Worm (Caenorhabditis elegans) whole organism, young adult: Measurements from ENCODE around the gene hpo-31.

ENCODE experiments used
- C06A6.2 ChIP-seq: fragments of 200-800 bp; sonication (Bioruptor generic); conservative IDR thresholded peaks from 2 replicates; pipeline ENCODE4 v1.3.6; 2022; ENCODE audit warnings: missing genetic modification characterization, missing compliant biosample characterization
- C17E4.6 ChIP-seq: fragments of 200-800 bp; sonication (Bioruptor generic); IDR thresholded peaks from 2 replicates; pipeline ENCODE4 v1.3.6; 2022; ENCODE audit warnings: missing genetic modification reagents, missing genetic modification characterization, missing compliant biosample characterization
- F23B12.7 ChIP-seq: sonication (generic microtip); optimal IDR thresholded peaks from 2 replicates; lab custom pipeline; 2017; ENCODE audit warnings: missing genetic modification characterization, mild to moderate bottlenecking, missing compliant biosample characterization, antibody characterized with exemption, moderate library complexity; ENCODE audit not compliant: insufficient read depth
- F55B11.4 ChIP-seq: sonication (generic microtip); optimal IDR thresholded peaks from 2 replicates; lab custom pipeline; 2016; ENCODE audit warnings: missing compliant biosample characterization, missing genetic modification characterization, borderline replicate concordance; ENCODE audit not compliant: insufficient read depth
- F57A8.1 ChIP-seq: fragments of 200-800 bp; sonication (Bioruptor generic); optimal IDR thresholded peaks from 2 replicates; lab custom pipeline; 2018; ENCODE audit warnings: mild to moderate bottlenecking, missing genetic modification characterization, moderate library complexity, missing compliant biosample characterization
- K11D2.4 ChIP-seq: fragments of 200-800 bp; sonication (Bioruptor generic); IDR thresholded peaks from 2 replicates; pipeline ENCODE4 v1.3.6; 2022; ENCODE audit warnings: missing genetic modification reagents, missing genetic modification characterization, missing compliant biosample characterization
- K12H6.12 ChIP-seq: fragments of 200-800 bp; sonication (Bioruptor generic); optimal IDR thresholded peaks from 2 replicates; lab custom pipeline; 2018; ENCODE audit warnings: mild to moderate bottlenecking, missing genetic modification characterization, missing compliant biosample characterization
- T26A5.8 ChIP-seq: sonication (generic microtip); optimal IDR thresholded peaks from 2 replicates; lab custom pipeline; 2016; ENCODE audit warnings: missing genetic modification characterization, missing compliant biosample characterization
- ZK185.1 ChIP-seq: sonication (generic microtip); optimal IDR thresholded peaks from 2 replicates; lab custom pipeline; 2016; ENCODE audit warnings: mild to moderate bottlenecking, missing genetic modification characterization, missing compliant biosample characterization; ENCODE audit not compliant: poor library complexity, severe bottlenecking
- aptf-2 ChIP-seq: fragments of 200-800 bp; sonication (Bioruptor generic); conservative IDR thresholded peaks from 2 replicates; pipeline ENCODE4 v1.3.6; 2022; ENCODE audit warnings: missing genetic modification reagents, missing genetic modification characterization, missing compliant biosample characterization
- aptf-3 ChIP-seq: fragments of 200-800 bp; sonication (Bioruptor generic); IDR thresholded peaks from 2 replicates; pipeline ENCODE4 v1.3.6; 2022; ENCODE audit warnings: missing genetic modification characterization, missing compliant biosample characterization
- attf-3 ChIP-seq: fragments of 200-800 bp; sonication (Bioruptor generic); conservative IDR thresholded peaks from 2 replicates; pipeline ENCODE4 v1.3.6; 2022; ENCODE audit warnings: missing genetic modification reagents, missing genetic modification characterization, missing compliant biosample characterization
- attf-5 ChIP-seq: fragments of 200-800 bp; sonication (Bioruptor generic); optimal IDR thresholded peaks from 2 replicates; lab custom pipeline; 2018; ENCODE audit warnings: mild to moderate bottlenecking, missing genetic modification characterization, missing compliant biosample characterization
- ceh-100 ChIP-seq: fragments of 200-800 bp; sonication (Bioruptor generic); IDR thresholded peaks from 2 replicates; pipeline ENCODE4 v1.3.6; 2022; ENCODE audit warnings: missing genetic modification reagents, missing genetic modification characterization, missing compliant biosample characterization
- ceh-40 ChIP-seq: fragments of 200-800 bp; sonication (Bioruptor generic); IDR thresholded peaks from 2 replicates; pipeline ENCODE4 v1.3.6; 2022; ENCODE audit warnings: missing genetic modification characterization, missing compliant biosample characterization
- ceh-58 ChIP-seq: fragments of 200-800 bp; sonication (Bioruptor generic); IDR thresholded peaks from 2 replicates; pipeline ENCODE4 v1.3.6; 2022; ENCODE audit warnings: missing genetic modification characterization, missing compliant biosample characterization
- dpl-1 ChIP-seq: fragments of 150-350 bp; optimal IDR thresholded peaks from 2 replicates; lab custom pipeline; 2014; ENCODE audit warnings: missing biosample characterization, missing genetic modification reagents, missing genetic modification characterization
- efl-1 ChIP-seq: fragments of 150-350 bp; optimal IDR thresholded peaks from 2 replicates; lab custom pipeline; 2014; ENCODE audit warnings: missing biosample characterization, missing genetic modification reagents, missing genetic modification characterization
- egrh-3 ChIP-seq: fragments of 200-800 bp; sonication (Bioruptor generic); IDR thresholded peaks from 2 replicates; pipeline ENCODE4 v1.3.6; 2022; ENCODE audit warnings: missing genetic modification reagents, missing genetic modification characterization, missing compliant biosample characterization
- ekl-4 ChIP-seq: fragments of 200-800 bp; sonication (Bioruptor generic); IDR thresholded peaks from 2 replicates; pipeline ENCODE4 v1.3.6; 2022; ENCODE audit warnings: missing genetic modification reagents, missing genetic modification characterization, missing compliant biosample characterization
- gei-17 ChIP-seq: fragments of 200-800 bp; sonication (Bioruptor generic); optimal IDR thresholded peaks from 2 replicates; lab custom pipeline; 2018; ENCODE audit warnings: mild to moderate bottlenecking, missing genetic modification characterization, missing compliant biosample characterization
- lin-35 ChIP-seq, 3 experiments: fragments of 150-350 bp in 2 of 3; sonication (generic microtip) in 1 of 3; optimal IDR thresholded peaks; 2 replicates each; lab custom pipeline; 2014 to 2018; ENCODE audit warnings: missing biosample characterization in 3 of 3, missing genetic modification characterization in 3 of 3, missing genetic modification reagents in 3 of 3
- lsl-1 ChIP-seq: fragments of 200-800 bp; sonication (Bioruptor generic); optimal IDR thresholded peaks from 2 replicates; lab custom pipeline; 2018; ENCODE audit warnings: mild to moderate bottlenecking, missing genetic modification characterization, moderate library complexity, missing compliant biosample characterization
- lsy-27 ChIP-seq: sonication (generic microtip); optimal IDR thresholded peaks from 2 replicates; lab custom pipeline; 2017; ENCODE audit warnings: missing genetic modification characterization, mild to moderate bottlenecking, missing compliant biosample characterization, antibody characterized with exemption, missing genotype, borderline replicate concordance; ENCODE audit not compliant: insufficient read depth
- madf-6 ChIP-seq: fragments of 200-800 bp; sonication (Bioruptor generic); IDR thresholded peaks from 2 replicates; pipeline ENCODE4 v1.3.6; 2022; ENCODE audit warnings: missing genetic modification reagents, missing genetic modification characterization, missing compliant biosample characterization
- madf-8 ChIP-seq: fragments of 200-800 bp; sonication (Bioruptor generic); conservative IDR thresholded peaks from 2 replicates; pipeline ENCODE4 v1.3.6; 2022; ENCODE audit warnings: missing genetic modification reagents, missing genetic modification characterization, missing compliant biosample characterization
- mcd-1 ChIP-seq: fragments of 200-800 bp; sonication (Bioruptor generic); IDR thresholded peaks from 2 replicates; pipeline ENCODE4 v1.3.6; 2022; ENCODE audit warnings: missing genetic modification reagents, missing genetic modification characterization, missing compliant biosample characterization
- nhr-179 ChIP-seq: sonication (generic microtip); optimal IDR thresholded peaks from 2 replicates; lab custom pipeline; 2016; ENCODE audit warnings: mild to moderate bottlenecking, missing genetic modification characterization, missing compliant biosample characterization
- nhr-80 ChIP-seq: sonication (generic microtip); optimal IDR thresholded peaks from 2 replicates; lab custom pipeline; 2016; ENCODE audit warnings: missing genetic modification characterization, missing compliant biosample characterization
- rcor-1 ChIP-seq: fragments of 200-800 bp; sonication (Bioruptor generic); IDR thresholded peaks from 2 replicates; pipeline ENCODE4 v1.3.6; 2022; ENCODE audit warnings: missing genetic modification reagents, missing genetic modification characterization, missing compliant biosample characterization
- rpc-1 ChIP-seq, 2 experiments: fragments of 150-350 bp in 1 of 2; sonication (generic microtip) in 1 of 2; optimal IDR thresholded peaks; 2 replicates each; lab custom pipeline; 2014 to 2018; ENCODE audit warnings: missing biosample characterization in 1 of 2, missing genetic modification characterization in 1 of 2, missing genetic modification reagents in 1 of 2, missing genotype in 1 of 2
- snpc-3.4 ChIP-seq: sonication (generic microtip); optimal IDR thresholded peaks from 2 replicates; lab custom pipeline; 2017; ENCODE audit warnings: missing genetic modification characterization, mild to moderate bottlenecking, missing compliant biosample characterization, antibody characterized with exemption, moderate library complexity, missing genotype, missing genetic modification reagents
- snpc-4 ChIP-seq, 5 experiments: fragments of 150-350 bp in 1 of 5; sonication (generic microtip) in 4 of 5; optimal IDR thresholded peaks; 2 replicates each; lab custom pipeline; 2014 to 2018; ENCODE audit warnings: missing genetic modification characterization in 5 of 5, missing biosample characterization in 3 of 5, antibody characterized with exemption in 2 of 5, mild to moderate bottlenecking in 2 of 5, missing compliant biosample characterization in 2 of 5, missing genotype in 2 of 5, moderate library complexity in 2 of 5, missing genetic modification reagents in 1 of 5
- sptf-2 ChIP-seq: fragments of 200-800 bp; sonication (Bioruptor generic); optimal IDR thresholded peaks from 2 replicates; lab custom pipeline; 2018; ENCODE audit warnings: mild to moderate bottlenecking, missing genetic modification characterization, missing compliant biosample characterization
- ztf-18 ChIP-seq: sonication (generic microtip); optimal IDR thresholded peaks from 2 replicates; lab custom pipeline; 2016; ENCODE audit warnings: missing genotype, mild to moderate bottlenecking, missing genetic modification characterization, missing compliant biosample characterization

hpo-31 gene

DNA sequence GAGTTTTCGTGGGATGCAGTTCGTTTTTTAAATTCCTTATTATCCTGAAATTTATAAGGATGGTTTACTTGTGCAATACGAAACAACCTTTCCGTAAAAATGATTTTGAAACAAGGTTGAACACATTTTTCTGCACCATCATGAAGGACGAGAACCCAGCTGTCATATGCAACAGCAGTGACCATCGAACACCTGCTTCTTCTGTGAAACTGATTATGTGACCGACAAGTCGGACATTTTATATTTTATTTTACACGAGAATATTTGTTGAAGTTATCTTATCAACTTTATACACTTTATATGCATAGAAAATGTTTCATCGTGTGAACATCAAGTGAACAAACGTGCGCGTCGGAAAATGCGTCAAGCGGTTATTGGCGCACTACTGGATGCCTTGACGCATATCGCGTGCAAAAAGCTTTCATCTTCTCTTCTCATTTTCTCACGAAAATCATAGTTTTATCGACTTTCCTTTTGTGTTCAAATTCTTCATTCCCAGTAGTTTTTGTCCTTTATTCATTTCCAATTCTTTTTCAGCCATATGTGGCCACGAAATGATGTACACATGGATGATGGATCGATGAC is 3.9 kb upstream of the hpo-31 start, which contains the start of gene sel-10:
Gene sel-10, plus strand, starts transcription at position 538 of the 585 bp plus-strand sequence.
- peak; percentile 65 for TF ChIP-seq snpc-4 (GFP tag; optimal IDR thresholded peaks at IDR 0.05; lab: Kevin White, UChicago)
- TF ChIP-seq snpc-4 (tag; optimal IDR thresholded peaks at IDR 0.05; lab: Kevin White, UChicago), result peak in 2 of 4 experiments; percentile 33 to 65
- TF ChIP-seq K12H6.12 (tag; lab: Kevin White, UChicago), result peak; percentile 31
- peak; percentile 15 for TF ChIP-seq efl-1 (GFP tag; lab: Kevin White, UChicago)
- peak; percentile 95 for TF ChIP-seq ztf-18
- 0 out of 2 replicates have a peak, but pooled peaks have one; percentile 42 for TF ChIP-seq K11D2.4 (GFP tag; lab: Robert Waterston, UW)
- no peak for TF ChIP-seq ceh-100
- no peak for TF ChIP-seq ceh-58 (GFP tag; lab: Robert Waterston, UW)
- peak; percentile 18 for TF ChIP-seq snpc-3.4 (tag; lab: Kevin White, UChicago)
- TF ChIP-seq madf-6 (GFP tag; lab: Robert Waterston, UW), result peak; percentile 71; the same call in 1 of the 2 replicates
- TF ChIP-seq lsy-27 (tag; lab: Kevin White, UChicago), result no peak
- peak; percentile 77 for TF ChIP-seq mcd-1
- TF ChIP-seq dpl-1 (GFP tag; lab: Kevin White, UChicago), result peak; percentile 7
- TF ChIP-seq F23B12.7, result peak; percentile 40
- TF ChIP-seq F55B11.4 (tag; lab: Kevin White, UChicago), result no peak
- peak; percentile 35 for TF ChIP-seq attf-5 (GFP tag; lab: Kevin White, UChicago)
- no peak for TF ChIP-seq nhr-179 (tag; lab: Kevin White, UChicago)
- 0 out of 2 replicates have a peak, but pooled peaks have one; percentile 20 for TF ChIP-seq attf-3 (GFP tag; lab: Robert Waterston, UW)
- TF ChIP-seq lsl-1, result peak; percentile 43
- TF ChIP-seq rcor-1, result peak; percentile 31; the same call in 1 of the 2 replicates
- TF ChIP-seq lin-35 (GFP tag; optimal IDR thresholded peaks at IDR 0.05; lab: Kevin White, UChicago), result peak in 1 of 3 experiments; percentile 79
- TF ChIP-seq nhr-80, result peak; percentile 66
- TF ChIP-seq madf-8 (GFP tag; lab: Robert Waterston, UW), result 0 out of 2 replicates have a peak, but pooled peaks have one; percentile 13
- peak; percentile 67 for TF ChIP-seq ZK185.1 (tag; lab: Kevin White, UChicago)
- TF ChIP-seq, all 124 proteins: peak for 18

DNA sequence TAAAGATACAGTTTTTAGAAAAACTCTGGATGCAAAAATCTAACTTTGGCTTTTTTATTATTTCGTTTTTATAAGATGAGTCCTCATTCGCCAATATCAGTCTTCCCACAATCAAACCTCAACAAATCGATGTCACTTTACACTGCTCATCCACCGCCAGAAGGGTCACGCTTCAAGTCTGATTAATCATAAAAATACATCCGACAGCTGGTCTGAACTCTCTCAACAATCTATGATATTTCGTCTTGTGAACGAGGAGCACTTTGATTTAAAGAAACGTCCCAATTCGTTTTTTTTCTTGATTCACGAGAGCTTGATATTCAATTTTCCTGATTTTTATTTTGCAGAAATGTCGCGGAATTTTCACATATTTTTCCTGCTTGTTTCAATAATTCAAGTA is 5.1 kb downstream of the hpo-31 start, which contains the start of gene nrf-5:
Gene nrf-5, plus strand, starts transcription at position 348 of the 400 bp plus-strand sequence.
- TF ChIP-seq C17E4.6, result no peak
- TF ChIP-seq, all 124 proteins: peak for 0

DNA sequence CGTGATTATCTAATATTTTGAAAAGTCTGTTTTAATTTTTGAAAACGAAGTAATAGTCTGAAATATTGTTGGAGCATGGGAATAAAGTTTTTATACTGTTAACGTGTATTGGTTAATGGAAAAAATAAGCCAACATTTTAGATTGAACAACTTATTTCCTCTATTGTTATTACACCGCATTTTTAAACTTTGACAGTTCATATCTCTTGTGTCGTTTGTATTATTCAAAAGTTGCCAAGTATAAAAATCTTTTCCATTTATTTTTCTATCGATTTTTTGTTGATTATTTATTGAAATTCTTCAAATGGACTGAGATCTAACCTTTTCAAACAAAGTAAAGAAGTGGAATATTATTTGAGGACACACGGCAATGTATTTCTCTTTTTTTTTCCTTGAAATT is 8.0 kb downstream of the hpo-31 start, which contains the start of gene str-165:
Gene str-165, plus strand, starts transcription at position 301 of the 400 bp plus-strand sequence.
- no peak for TF ChIP-seq gei-17
- TF ChIP-seq aptf-2 (GFP tag; lab: Robert Waterston, UW), result no peak
- no peak for TF ChIP-seq F57A8.1
- no peak for TF ChIP-seq ekl-4 (GFP tag; lab: Robert Waterston, UW)
- no peak for TF ChIP-seq ceh-40 (GFP tag; lab: Robert Waterston, UW)
- no peak for TF ChIP-seq C06A6.2 (GFP tag; lab: Robert Waterston, UW)
- TF ChIP-seq sptf-2 (GFP tag; lab: Kevin White, UChicago), result no peak
- TF ChIP-seq egrh-3 (GFP tag; lab: Robert Waterston, UW), result no peak
- no peak for TF ChIP-seq rpc-1 (optimal IDR thresholded peaks at IDR 0.05; lab: Kevin White, UChicago)
- TF ChIP-seq rpc-1 (tag; optimal IDR thresholded peaks at IDR 0.05; lab: Kevin White, UChicago), result no peak
- TF ChIP-seq T26A5.8 (tag; lab: Kevin White, UChicago), result no peak
- no peak for TF ChIP-seq aptf-3
- TF ChIP-seq, all 124 proteins: peak for 0
